Worm (Caenorhabditis elegans): ENCODE data around the gene R02F2.7.

The R02F2.7 gene

DNA sequence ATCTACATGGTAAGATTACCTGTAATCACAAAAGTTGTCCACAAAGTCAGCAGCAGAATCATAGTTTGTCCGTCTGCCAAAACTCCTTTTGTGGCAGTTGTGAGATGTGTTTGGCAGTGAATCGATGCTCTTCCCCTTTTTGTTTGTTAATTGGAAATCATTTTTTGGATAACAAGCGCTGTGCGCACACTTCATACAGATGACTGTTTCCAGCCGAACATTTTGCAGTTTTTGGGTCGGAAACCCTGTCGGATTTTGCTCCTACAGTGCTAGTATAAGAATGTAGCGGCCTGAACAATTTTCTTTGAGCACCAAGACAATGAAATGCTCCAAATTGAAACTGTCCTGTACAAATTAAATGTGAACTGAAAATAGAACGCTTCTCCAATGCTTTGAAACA lies 25.1 kb upstream of the R02F2.7 start, which contains the start of gene D1044.7:
Gene D1044.7 (minus strand): TSS at position 101 of the 400 bp plus-strand sequence.
- no peak for TF ChIP-seq ces-1 (GFP tag; optimal IDR thresholded peaks at IDR 0.05)
- TF ChIP-seq nhr-2 (tag; optimal IDR thresholded peaks at IDR 0.05), result no peak
- TF ChIP-seq ceh-43 (GFP tag; optimal IDR thresholded peaks at IDR 0.05), result no peak
- TF ChIP-seq ham-2 (GFP tag; optimal IDR thresholded peaks at IDR 0.05), result no peak

DNA sequence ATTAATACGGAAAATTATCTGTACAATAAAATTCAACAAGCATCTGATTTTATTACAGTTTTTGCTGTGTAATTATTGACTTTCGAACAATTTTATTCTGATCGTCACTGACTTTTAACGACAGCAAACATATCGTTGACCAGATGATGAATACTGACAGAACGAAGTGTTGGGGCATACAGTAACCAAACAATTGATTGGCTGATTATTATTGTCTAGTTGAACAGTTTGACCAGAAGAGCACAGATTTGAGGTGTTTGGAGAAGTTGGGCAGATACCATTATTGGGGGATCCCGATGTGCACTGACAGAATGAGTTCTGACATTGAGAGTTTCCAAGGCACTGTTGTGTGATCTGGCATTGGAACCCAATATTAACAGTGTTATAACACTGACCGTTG lies 23.4 kb upstream of the R02F2.7 start:
- TF ChIP-seq lin-32 (GFP tag; optimal IDR thresholded peaks at IDR 0.05) (no peak), drap-1 (GFP tag; optimal IDR thresholded peaks at IDR 0.05) (no peak), unc-39 (tag; optimal IDR thresholded peaks at IDR 0.05) (no peak), pha-4 (tag; optimal IDR thresholded peaks at IDR 0.05) (no peak), bed-3 (GFP tag; optimal IDR thresholded peaks at IDR 0.05) (no peak), zip-8 (tag; optimal IDR thresholded peaks at IDR 0.05) (no peak), elt-3 (tag; optimal IDR thresholded peaks at IDR 0.05) (no peak), unc-62 (GFP tag; optimal IDR thresholded peaks at IDR 0.05) (no peak)

DNA sequence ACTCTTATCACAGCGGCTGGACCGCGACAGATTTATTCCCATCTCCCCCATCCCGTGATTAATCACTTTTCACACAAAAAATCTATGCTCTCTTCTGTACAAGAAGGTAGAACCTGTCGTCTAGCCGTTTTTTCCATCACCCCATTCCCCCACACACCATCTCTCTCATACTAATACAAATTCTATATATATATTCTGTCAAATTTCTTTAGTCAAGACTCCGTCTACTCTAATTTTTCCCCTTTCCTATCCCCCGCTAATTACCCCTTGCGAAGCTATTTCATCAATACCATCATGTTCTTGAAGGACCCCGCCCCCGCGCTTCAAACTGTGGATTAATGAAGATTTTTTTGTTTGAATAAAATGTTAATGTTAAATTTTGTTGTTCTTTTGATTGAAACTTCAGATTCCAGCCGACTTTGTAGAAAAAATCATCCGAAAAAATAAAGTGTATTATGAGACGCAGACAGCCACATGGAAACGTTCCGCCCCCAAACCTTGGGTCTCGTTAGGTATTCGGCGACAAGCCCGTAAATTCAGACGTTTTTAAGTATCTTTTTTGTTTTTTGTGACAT lies 22.5 kb upstream of the R02F2.7 start:
- TF ChIP-seq ceh-43 (GFP tag; optimal IDR thresholded peaks at IDR 0.05) (no peak), M03D4.4 (tag; optimal IDR thresholded peaks at IDR 0.05) (peak; percentile 18), unc-62 (GFP tag; optimal IDR thresholded peaks at IDR 0.05) (no peak)

DNA sequence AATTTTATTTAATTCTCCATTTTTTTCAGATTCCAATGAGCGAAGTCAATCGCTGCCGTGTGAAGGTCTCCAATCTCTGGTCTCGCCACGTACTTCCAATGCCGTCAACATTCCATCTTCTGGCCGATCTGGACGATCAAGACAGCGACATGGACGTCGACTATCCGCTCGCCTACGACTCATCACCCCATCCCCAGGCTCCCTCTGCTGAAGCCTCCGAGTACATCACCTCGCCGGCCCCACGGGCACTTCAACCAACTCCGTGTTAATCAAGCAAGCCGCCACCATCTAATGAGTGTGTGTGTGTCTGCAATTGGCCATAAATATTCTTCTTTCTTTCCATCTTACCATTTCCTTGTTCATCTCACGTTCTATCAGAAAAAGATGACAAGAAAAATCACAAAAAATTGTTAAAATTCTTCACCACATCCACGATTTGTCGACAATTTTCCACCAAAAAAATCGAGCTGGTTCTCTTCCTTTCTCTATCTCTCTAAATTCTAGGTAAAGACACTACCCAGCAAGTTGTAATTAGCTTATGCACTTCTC lies 22.0 kb upstream of the R02F2.7 start:
- TF ChIP-seq snpc-4 (tag; optimal IDR thresholded peaks at IDR 0.05) (no peak), lin-13 (tag; optimal IDR thresholded peaks at IDR 0.05) (no peak), lsy-2 (tag; optimal IDR thresholded peaks at IDR 0.05) (no peak), drap-1 (GFP tag; optimal IDR thresholded peaks at IDR 0.05) (no peak), elt-1 (tag; optimal IDR thresholded peaks at IDR 0.05; ENCODE audit: borderline replicate concordance, insufficient read depth) (no peak), unc-62 (GFP tag; optimal IDR thresholded peaks at IDR 0.05) (no peak), ham-2 (GFP tag; optimal IDR thresholded peaks at IDR 0.05) (no peak), tbx-8 (GFP tag; optimal IDR thresholded peaks at IDR 0.05) (no peak), ztf-11 (tag; optimal IDR thresholded peaks at IDR 0.05) (no peak), zip-8 (tag; optimal IDR thresholded peaks at IDR 0.05) (no peak), mep-1 (tag; optimal IDR thresholded peaks at IDR 0.05) (no peak)

DNA sequence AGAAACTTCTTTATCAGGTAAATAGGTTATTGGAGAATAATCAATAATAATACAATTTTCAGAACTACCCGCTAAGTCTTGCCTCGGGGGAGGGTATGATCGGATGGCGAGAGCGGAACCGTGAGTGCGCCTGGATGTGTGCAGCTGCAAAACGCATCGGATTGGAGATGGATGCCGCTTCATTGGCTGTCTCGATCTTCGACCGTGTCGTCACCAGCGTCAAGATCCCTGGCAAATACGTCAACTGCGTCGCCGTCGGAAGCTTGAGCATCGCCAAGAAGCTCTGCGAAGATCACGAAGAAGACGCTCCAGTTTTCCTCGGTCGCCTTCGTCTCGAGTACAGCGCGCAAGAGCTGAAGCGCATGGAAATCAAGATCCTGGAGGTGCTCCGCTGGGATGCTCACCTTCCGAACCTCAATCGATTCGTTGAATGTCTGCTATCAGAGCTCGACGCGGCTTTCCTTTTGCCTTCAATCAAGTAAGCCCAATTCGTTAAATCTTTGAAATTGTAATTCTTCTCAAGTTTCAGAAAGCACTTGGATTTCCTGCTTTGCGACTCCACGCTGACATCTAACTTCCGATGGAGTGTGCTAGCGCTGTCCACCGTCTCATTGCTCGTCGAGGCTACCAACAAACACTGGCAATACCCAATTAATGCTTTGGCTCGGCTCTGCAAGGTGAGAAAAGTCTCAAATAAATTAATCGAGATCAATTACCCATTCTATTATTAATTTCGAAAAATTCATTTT lies 21.3 kb upstream of the R02F2.7 start:
- TF ChIP-seq lin-13 (tag; optimal IDR thresholded peaks at IDR 0.05) (no peak), unc-120 (tag; optimal IDR thresholded peaks at IDR 0.05; ENCODE audit: poor library complexity, severe bottlenecking) (no peak), nhr-12 (tag; optimal IDR thresholded peaks at IDR 0.05) (no peak), mep-1 (tag; optimal IDR thresholded peaks at IDR 0.05) (no peak), ceh-43 (GFP tag; optimal IDR thresholded peaks at IDR 0.05) (no peak), ceh-83 (GFP tag; optimal IDR thresholded peaks at IDR 0.05) (no peak), nhr-237 (tag; optimal IDR thresholded peaks at IDR 0.05) (no peak), ztf-11 (tag; optimal IDR thresholded peaks at IDR 0.05) (no peak), pha-4 (tag; optimal IDR thresholded peaks at IDR 0.05) (no peak)

DNA sequence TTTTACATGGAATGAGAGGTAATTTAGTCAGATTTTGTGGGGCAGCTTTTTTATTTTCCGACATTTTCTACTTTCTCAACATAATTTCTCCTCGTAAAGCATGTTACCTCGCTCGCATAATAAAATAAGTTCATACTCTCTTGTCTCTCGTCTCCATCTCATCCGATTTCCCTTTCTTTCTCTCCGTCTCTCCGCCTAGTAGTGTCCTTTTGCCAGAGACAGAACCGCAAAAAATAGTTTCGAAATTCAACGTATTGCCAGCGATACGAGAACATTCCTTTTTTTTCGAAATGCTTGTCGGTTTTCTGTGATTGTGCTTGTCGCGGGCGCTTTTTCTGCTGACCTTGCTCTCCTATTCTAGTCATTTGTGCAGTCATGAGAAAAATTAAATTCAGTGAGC lies 20.6 kb upstream of the R02F2.7 start:
- TF ChIP-seq ceh-43 (GFP tag; optimal IDR thresholded peaks at IDR 0.05), result no peak
- TF ChIP-seq unc-120 (tag; optimal IDR thresholded peaks at IDR 0.05; ENCODE audit: poor library complexity, severe bottlenecking), result peak; percentile 23
- TF ChIP-seq ces-1 (GFP tag; optimal IDR thresholded peaks at IDR 0.05), result peak; percentile 86
- peak; percentile 26 for TF ChIP-seq elt-3 (tag; optimal IDR thresholded peaks at IDR 0.05)
- TF ChIP-seq unc-62 (GFP tag; optimal IDR thresholded peaks at IDR 0.05), result peak; percentile 2
- TF ChIP-seq lin-32 (GFP tag; optimal IDR thresholded peaks at IDR 0.05), result no peak

DNA sequence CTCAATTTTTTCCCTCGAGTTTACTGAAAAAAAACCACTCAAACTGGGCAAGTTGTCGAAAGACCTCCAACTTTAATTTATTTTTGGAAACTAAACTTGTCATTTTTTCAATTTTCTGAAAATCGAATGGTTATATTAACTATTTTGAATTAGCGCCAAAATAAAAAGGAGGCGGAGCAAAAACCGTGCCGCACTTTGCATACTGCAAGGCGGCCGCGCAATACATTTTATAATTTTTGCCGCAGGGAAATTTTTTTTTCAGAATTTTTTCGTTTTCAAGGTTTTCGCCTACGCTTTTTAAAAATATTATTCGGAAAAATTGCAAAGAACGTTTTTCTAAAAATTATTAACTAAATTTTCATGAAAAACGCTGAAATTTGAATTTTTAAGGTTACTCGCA lies 20.1 kb upstream of the R02F2.7 start:
- TF ChIP-seq blmp-1 (tag; optimal IDR thresholded peaks at IDR 0.05), result no peak
- no peak for TF ChIP-seq mab-5 (tag; optimal IDR thresholded peaks at IDR 0.05)
- TF ChIP-seq lin-32 (GFP tag; optimal IDR thresholded peaks at IDR 0.05), result no peak
- TF ChIP-seq nhr-237 (tag; optimal IDR thresholded peaks at IDR 0.05), result no peak
- no peak for TF ChIP-seq mep-1 (tag; optimal IDR thresholded peaks at IDR 0.05)
- no peak for TF ChIP-seq elt-3 (tag; optimal IDR thresholded peaks at IDR 0.05)
- TF ChIP-seq ceh-43 (GFP tag; optimal IDR thresholded peaks at IDR 0.05), result no peak
- TF ChIP-seq ztf-11 (tag; optimal IDR thresholded peaks at IDR 0.05), result no peak
- TF ChIP-seq elt-1 (tag; optimal IDR thresholded peaks at IDR 0.05; ENCODE audit: borderline replicate concordance, insufficient read depth), result no peak
- TF ChIP-seq mls-2 (tag; optimal IDR thresholded peaks at IDR 0.05), result no peak
- TF ChIP-seq bed-3 (GFP tag; optimal IDR thresholded peaks at IDR 0.05), result no peak
- TF ChIP-seq hlh-1 (tag; optimal IDR thresholded peaks at IDR 0.05), result no peak
- TF ChIP-seq nhr-12 (tag; optimal IDR thresholded peaks at IDR 0.05), result no peak
- TF ChIP-seq ces-1 (GFP tag; optimal IDR thresholded peaks at IDR 0.05), result no peak
- TF ChIP-seq unc-62 (GFP tag; optimal IDR thresholded peaks at IDR 0.05), result no peak
- TF ChIP-seq sem-2 (GFP tag; optimal IDR thresholded peaks at IDR 0.05), result no peak
- no peak for TF ChIP-seq zip-8 (tag; optimal IDR thresholded peaks at IDR 0.05)
